Fruit fly (Drosophila melanogaster) whole organism, embryonic: ENCODE data around the gene Arp8.

ENCODE experiments used
- C15 ChIP-seq: fragments of 200-800 bp; sonication (Bioruptor generic); IDR thresholded peaks from 3 replicates; pipeline ENCODE4 v1.3.6; 2022; ENCODE audit warnings: missing biosample characterization, missing genetic modification characterization
- CG11456 ChIP-seq: fragments of 200-800 bp; sonication (Bioruptor generic); IDR thresholded peaks from 3 replicates; pipeline ENCODE4 v1.3.6; 2022; ENCODE audit warnings: missing biosample characterization, missing genetic modification characterization
- CG11560 ChIP-seq: fragments of 200-800 bp; sonication (Bioruptor generic); IDR thresholded peaks from 3 replicates; pipeline ENCODE4 v1.3.6; 2022; ENCODE audit warnings: missing biosample characterization, missing genetic modification characterization
- CG12071 ChIP-seq: fragments of 200-800 bp; sonication (Bioruptor generic); optimal IDR thresholded peaks from 3 replicates; lab custom pipeline; 2018; ENCODE audit warnings: missing biosample characterization, mild to moderate bottlenecking, missing genetic modification characterization
- CG1233 ChIP-seq: fragments of 200-800 bp; sonication (Bioruptor generic); optimal IDR thresholded peaks from 4 replicates; lab custom pipeline; 2018; ENCODE audit warnings: missing biosample characterization, mild to moderate bottlenecking, missing genetic modification characterization
- CG13287 ChIP-seq: fragments of 200-800 bp; sonication (Bioruptor generic); IDR thresholded peaks from 2 replicates; pipeline ENCODE4 v1.3.6; 2022; ENCODE audit warnings: missing biosample characterization, missing genetic modification characterization; ENCODE audit not compliant: partially characterized antibody
- CG13296 ChIP-seq: fragments of 200-800 bp; sonication (Bioruptor generic); optimal IDR thresholded peaks from 3 replicates; lab custom pipeline; 2018; ENCODE audit warnings: missing biosample characterization, mild to moderate bottlenecking, missing genetic modification characterization
- CG16779 ChIP-seq: fragments of 200-800 bp; sonication (Bioruptor generic); IDR thresholded peaks from 2 replicates; pipeline ENCODE4 v1.3.6; 2022; ENCODE audit warnings: missing biosample characterization, missing genetic modification characterization
- CG34422 ChIP-seq: fragments of 200-800 bp; sonication (Bioruptor generic); IDR thresholded peaks from 3 replicates; pipeline ENCODE4 v1.3.6; 2022; ENCODE audit warnings: missing biosample characterization, missing genetic modification characterization
- CG4360 ChIP-seq: fragments of 200-800 bp; sonication (Bioruptor generic); IDR thresholded peaks from 2 replicates; pipeline ENCODE4 v1.3.6; 2022; ENCODE audit warnings: missing biosample characterization, missing genetic modification characterization
- CG4707 ChIP-seq: fragments of 200-800 bp; sonication (Bioruptor generic); optimal IDR thresholded peaks from 2 replicates; lab custom pipeline; 2018; ENCODE audit warnings: missing biosample characterization, mild to moderate bottlenecking, missing genetic modification characterization, moderate library complexity
- CG6175 ChIP-seq: fragments of 200-800 bp; sonication (Bioruptor generic); IDR thresholded peaks from 3 replicates; pipeline ENCODE4 v1.3.6; 2022; ENCODE audit warnings: missing biosample characterization, missing genetic modification characterization
- CG6854 ChIP-seq: fragments of 200-800 bp; sonication (Bioruptor generic); optimal IDR thresholded peaks from 3 replicates; lab custom pipeline; 2017; ENCODE audit warnings: missing biosample characterization, mild to moderate bottlenecking, missing genetic modification characterization
- CG7839 ChIP-seq: fragments of 200-800 bp; sonication (Bioruptor generic); optimal IDR thresholded peaks from 3 replicates; lab custom pipeline; 2018; ENCODE audit warnings: missing biosample characterization, mild to moderate bottlenecking, missing genetic modification characterization, moderate library complexity
- CG8388 ChIP-seq: fragments of 200-800 bp; sonication (Bioruptor generic); optimal IDR thresholded peaks from 2 replicates; lab custom pipeline; 2019; ENCODE audit warnings: missing biosample characterization, mild to moderate bottlenecking, missing genetic modification characterization, moderate library complexity
- D ChIP-seq, 2 experiments: fragments of 200-800 bp in 1 of 2; fragments of >200 bp in 1 of 2; sonication (Bioruptor generic) in 1 of 2; optimal IDR thresholded peaks; 2 replicates in 1 of 2; 3 replicates in 1 of 2; lab custom pipeline; 2017; ENCODE audit warnings: mild to moderate bottlenecking in 1 of 2, missing biosample characterization in 1 of 2, missing genetic modification characterization in 1 of 2, missing genetic modification reagents in 1 of 2
- Dip3 ChIP-seq: fragments of 200-800 bp; sonication (Bioruptor generic); optimal IDR thresholded peaks from 3 replicates; lab custom pipeline; 2016; ENCODE audit warnings: missing biosample characterization, missing genetic modification characterization
- Dll ChIP-seq: fragments of 200-800 bp; sonication (Bioruptor generic); IDR thresholded peaks from 4 replicates; pipeline ENCODE4 v1.3.6; 2022; ENCODE audit warnings: missing biosample characterization, missing genetic modification characterization; ENCODE audit not compliant: partially characterized antibody
- Drgx ChIP-seq: fragments of 200-800 bp; sonication (Bioruptor generic); IDR thresholded peaks from 2 replicates; pipeline ENCODE4 v1.3.6; 2022; ENCODE audit warnings: missing biosample characterization, missing genetic modification characterization
- HLH3B ChIP-seq: fragments of 200-800 bp; sonication (Bioruptor generic); IDR thresholded peaks from 2 replicates; pipeline ENCODE4 v1.3.6; 2022; ENCODE audit warnings: missing biosample characterization, missing genetic modification characterization
- Hey ChIP-seq: fragments of 200-800 bp; sonication (Bioruptor generic); optimal IDR thresholded peaks from 3 replicates; lab custom pipeline; 2018; ENCODE audit warnings: missing biosample characterization, mild to moderate bottlenecking, missing genetic modification characterization
- Jarid2 ChIP-seq: fragments of 200-800 bp; sonication (Bioruptor generic); optimal IDR thresholded peaks from 3 replicates; lab custom pipeline; 2017; ENCODE audit warnings: mild to moderate bottlenecking, missing biosample characterization, missing genetic modification reagents, missing genetic modification characterization
- MESR4 ChIP-seq: fragments of 200-800 bp; sonication (Bioruptor generic); optimal IDR thresholded peaks from 2 replicates; lab custom pipeline; 2018; ENCODE audit warnings: missing biosample characterization, mild to moderate bottlenecking, missing genetic modification characterization, moderate library complexity
- Meics ChIP-seq: fragments of 200-800 bp; sonication (Bioruptor generic); optimal IDR thresholded peaks from 2 replicates; lab custom pipeline; 2017; ENCODE audit warnings: missing biosample characterization, mild to moderate bottlenecking, missing genetic modification characterization
- Neu2 ChIP-seq: fragments of 200-800 bp; sonication (Bioruptor generic); optimal IDR thresholded peaks from 3 replicates; lab custom pipeline; 2016; ENCODE audit warnings: missing biosample characterization, missing genetic modification characterization, borderline replicate concordance
- Oli ChIP-seq: fragments of 200-800 bp; sonication (Bioruptor generic); optimal IDR thresholded peaks from 2 replicates; lab custom pipeline; 2018; ENCODE audit warnings: missing biosample characterization, mild to moderate bottlenecking, missing genetic modification characterization, moderate library complexity
- Scr ChIP-seq: fragments of 200-800 bp; sonication (Bioruptor generic); IDR thresholded peaks from 2 replicates; pipeline ENCODE4 v1.3.6; 2022; ENCODE audit warnings: missing biosample characterization, missing genetic modification characterization; ENCODE audit not compliant: partially characterized antibody
- Sox102F ChIP-seq: fragments of 200-800 bp; sonication (Bioruptor generic); optimal IDR thresholded peaks from 2 replicates; lab custom pipeline; 2018; ENCODE audit warnings: missing biosample characterization, mild to moderate bottlenecking, missing genetic modification characterization, moderate library complexity
- amos ChIP-seq: fragments of 200-800 bp; sonication (Bioruptor generic); IDR thresholded peaks from 2 replicates; pipeline ENCODE4 v1.3.6; 2022; ENCODE audit warnings: missing biosample characterization, missing genetic modification characterization; ENCODE audit not compliant: partially characterized antibody
- crol ChIP-seq: fragments of 200-800 bp; sonication (Bioruptor generic); IDR thresholded peaks from 2 replicates; pipeline ENCODE4 v1.3.6; 2022; ENCODE audit warnings: missing biosample characterization, missing genetic modification characterization
- cwo ChIP-seq: fragments of 200-800 bp; sonication (Bioruptor generic); optimal IDR thresholded peaks from 3 replicates; lab custom pipeline; 2017; ENCODE audit warnings: missing biosample characterization, missing genetic modification characterization, mild to moderate bottlenecking, moderate library complexity, missing genetic modification reagents
- gsb ChIP-seq: fragments of 200-800 bp; sonication (Bioruptor generic); IDR thresholded peaks from 2 replicates; pipeline ENCODE4 v1.3.6; 2022; ENCODE audit warnings: missing biosample characterization, missing genetic modification characterization
- her ChIP-seq: fragments of 200-800 bp; sonication (Bioruptor generic); optimal IDR thresholded peaks from 2 replicates; lab custom pipeline; 2016; ENCODE audit warnings: missing biosample characterization, missing genetic modification characterization
- klu ChIP-seq: fragments of 200-800 bp; sonication (Bioruptor generic); IDR thresholded peaks from 2 replicates; pipeline ENCODE4 v1.3.6; 2022; ENCODE audit warnings: missing biosample characterization, missing genetic modification characterization
- lbe ChIP-seq: fragments of 200-800 bp; sonication (Bioruptor generic); optimal IDR thresholded peaks from 2 replicates; lab custom pipeline; 2016; ENCODE audit warnings: missing biosample characterization, mild to moderate bottlenecking, missing genetic modification characterization
- maf-S ChIP-seq: fragments of 200-800 bp; sonication (Bioruptor generic); optimal IDR thresholded peaks from 2 replicates; lab custom pipeline; 2016; ENCODE audit warnings: missing biosample characterization, missing genetic modification characterization
- nau ChIP-seq: fragments of 200-800 bp; sonication (Bioruptor generic); optimal IDR thresholded peaks from 3 replicates; lab custom pipeline; 2017; ENCODE audit warnings: missing biosample characterization, mild to moderate bottlenecking, missing genetic modification characterization, missing genetic modification reagents
- nerfin-2 ChIP-seq: fragments of 200-800 bp; sonication (Bioruptor generic); IDR thresholded peaks from 2 replicates; pipeline ENCODE4 v1.3.6; 2022; ENCODE audit warnings: missing biosample characterization, missing genetic modification characterization; ENCODE audit not compliant: partially characterized antibody
- onecut ChIP-seq: fragments of 200-800 bp; sonication (Bioruptor generic); IDR thresholded peaks from 2 replicates; pipeline ENCODE4 v1.3.6; 2022; ENCODE audit warnings: missing biosample characterization, missing genetic modification characterization
- p53 ChIP-seq: fragments of 200-800 bp; sonication (Bioruptor generic); optimal IDR thresholded peaks from 2 replicates; lab custom pipeline; 2016; ENCODE audit warnings: missing biosample characterization, missing genetic modification characterization
- pfk ChIP-seq: fragments of 200-800 bp; sonication (Bioruptor generic); optimal IDR thresholded peaks from 2 replicates; lab custom pipeline; 2018; ENCODE audit warnings: missing biosample characterization, mild to moderate bottlenecking, missing genetic modification characterization, moderate library complexity
- psq ChIP-seq: fragments of 200-800 bp; sonication (Bioruptor generic); optimal IDR thresholded peaks from 2 replicates; lab custom pipeline; 2017; ENCODE audit warnings: missing biosample characterization, missing genetic modification characterization
- rib ChIP-seq: fragments of 200-800 bp; sonication (Bioruptor generic); IDR thresholded peaks from 2 replicates; pipeline ENCODE4 v1.3.6; 2022; ENCODE audit warnings: missing biosample characterization, missing genetic modification characterization
- sens ChIP-seq: fragments of 200-800 bp; sonication (Bioruptor generic); peaks from one replicate; lab custom pipeline; 2016; ENCODE audit warnings: missing biosample characterization, missing genetic modification characterization
- sqz ChIP-seq: fragments of 200-800 bp; sonication (Bioruptor generic); optimal IDR thresholded peaks from 3 replicates; lab custom pipeline; 2018; ENCODE audit warnings: missing biosample characterization, mild to moderate bottlenecking, missing genetic modification characterization
- tgo ChIP-seq: fragments of 200-800 bp; sonication (Bioruptor generic); IDR thresholded peaks from 3 replicates; pipeline ENCODE4 v1.3.6; 2022; ENCODE audit warnings: missing biosample characterization, missing genetic modification characterization
- tio ChIP-seq: fragments of 200-800 bp; sonication (Bioruptor generic); optimal IDR thresholded peaks from 2 replicates; lab custom pipeline; 2017; ENCODE audit warnings: missing biosample characterization, missing genetic modification characterization, inconsistent platforms
- twi ChIP-seq: fragments of 200-800 bp; optimal IDR thresholded peaks from 2 replicates; lab custom pipeline; 2019; ENCODE audit warnings: missing biosample characterization, mild to moderate bottlenecking, missing genetic modification characterization, moderate library complexity
- wor ChIP-seq: fragments of 200-800 bp; sonication (Bioruptor generic); IDR thresholded peaks from 2 replicates; pipeline ENCODE4 v1.3.6; 2022; ENCODE audit warnings: missing biosample characterization, missing genetic modification characterization

Gene Arp8

DNA sequence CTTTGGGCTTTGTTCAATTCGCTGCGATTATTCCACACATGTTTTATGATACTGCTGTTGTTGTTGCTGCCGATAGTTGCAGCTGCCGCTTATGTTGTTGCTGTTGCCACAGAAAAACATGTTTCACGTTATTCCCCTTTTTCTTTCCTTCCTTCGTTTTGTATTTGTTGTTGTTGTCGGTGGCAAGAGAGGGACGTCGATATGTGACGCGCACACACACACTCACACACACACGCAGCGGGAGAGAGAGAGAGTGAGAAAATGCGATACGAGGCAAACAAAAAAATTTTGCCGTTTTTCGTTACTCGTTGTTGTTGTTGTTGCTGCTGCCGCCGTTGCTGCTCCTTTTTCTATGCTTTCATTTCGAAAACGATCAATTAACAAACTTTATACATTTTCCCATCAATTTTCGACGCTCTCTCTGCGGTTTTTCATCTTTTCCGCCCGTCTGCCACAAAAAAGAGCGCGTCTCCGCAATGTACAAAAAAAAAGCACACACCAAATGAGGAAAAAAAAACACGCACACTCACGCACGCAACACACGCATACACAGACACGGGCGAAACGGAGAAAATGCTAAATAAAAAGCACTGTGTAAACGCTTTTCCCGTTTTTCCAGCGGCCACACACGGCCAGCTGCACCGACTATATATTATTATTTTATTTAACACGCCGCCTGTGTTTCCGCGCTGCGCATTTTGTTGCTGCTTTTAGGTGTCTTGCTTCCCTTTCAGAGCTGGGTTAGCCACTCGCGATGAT, 26.0 kb upstream of the Arp8 start (continued):
- TF ChIP-seq Dip3 (GFP tag; lab: Kevin White, UChicago) (no peak), Oli (tag; lab: Kevin White, UChicago) (no peak), Jarid2 (GFP tag; lab: Kevin White, UChicago) (peak; percentile 23), crol (peak; percentile 23; the same call in 1 of the 2 replicates), maf-S (GFP tag; lab: Kevin White, UChicago) (no peak), HLH3B (GFP tag; lab: Robert Waterston, UW) (no peak), gsb (GFP tag; lab: Robert Waterston, UW) (no peak), C15 (no peak), CG8388 (GFP tag; lab: Kevin White, UChicago) (no peak), psq (GFP tag; lab: Kevin White, UChicago) (peak; percentile 72), sqz (GFP tag; lab: Kevin White, UChicago) (peak; percentile 99), cwo (GFP tag; lab: Kevin White, UChicago) (no peak), CG4707 (no peak), p53 (GFP tag; lab: Kevin White, UChicago) (no peak), Scr (GFP tag; lab: Robert Waterston, UW) (no peak), CG13287 (GFP tag; lab: Robert Waterston, UW) (no peak), Dll (no peak), lbe (no peak), twi (peak; percentile 70), Hey (no peak), her (GFP tag; lab: Kevin White, UChicago) (no peak), nau (GFP tag; lab: Kevin White, UChicago) (no peak), nerfin-2 (no peak), D (optimal IDR thresholded peaks at IDR 0.05; lab: Kevin White, UChicago) (no peak), D (GFP tag; optimal IDR thresholded peaks at IDR 0.05; lab: Kevin White, UChicago) (no peak), CG34422 (GFP tag; lab: Robert Waterston, UW) (no peak), MESR4 (GFP tag; lab: Kevin White, UChicago) (peak; percentile 73), amos (no peak), pfk (GFP tag; lab: Kevin White, UChicago) (no peak), onecut (GFP tag; lab: Robert Waterston, UW) (no peak), CG11560 (tag; lab: Robert Waterston, UW) (no peak), CG7839 (tag; lab: Kevin White, UChicago) (no peak), CG12071 (GFP tag; lab: Kevin White, UChicago) (no peak), Drgx (GFP tag; lab: Robert Waterston, UW) (peak; percentile 67), CG11456 (GFP tag; lab: Robert Waterston, UW) (no peak), wor (GFP tag; lab: Robert Waterston, UW) (no peak), tgo (GFP tag; lab: Robert Waterston, UW) (no peak), CG16779 (GFP tag; lab: Robert Waterston, UW) (no peak), CG13296 (GFP tag; lab: Kevin White, UChicago) (no peak), rib (GFP tag; lab: Robert Waterston, UW) (no peak), sens (GFP tag; lab: Kevin White, UChicago) (peak; percentile 55), Sox102F (no peak), CG6854 (GFP tag; lab: Kevin White, UChicago) (peak; percentile 5), CG6175 (GFP tag; lab: Robert Waterston, UW) (peak; percentile 86), Meics (GFP tag; lab: Kevin White, UChicago) (no peak), CG4360 (GFP tag; lab: Robert Waterston, UW) (peak; percentile 99), Neu2 (GFP tag; lab: Kevin White, UChicago) (no peak), klu (no peak), CG1233 (no peak), tio (GFP tag; lab: Kevin White, UChicago) (no peak)
